Worm (Caenorhabditis elegans) whole organism, late embryonic: ENCODE measurements around the gene eor-1.

ENCODE experiments used
- K02D7.2 ChIP-seq: sonication (generic microtip); optimal IDR thresholded peaks from 2 replicates; lab custom pipeline; 2017; ENCODE audit warnings: mild to moderate bottlenecking, missing genetic modification characterization, missing compliant biosample characterization
- ahr-1 ChIP-seq: sonication (generic microtip); optimal IDR thresholded peaks from 2 replicates; lab custom pipeline; 2016; ENCODE audit warnings: missing genetic modification characterization, missing compliant biosample characterization
- ceh-18 ChIP-seq: sonication (generic microtip); optimal IDR thresholded peaks from 2 replicates; lab custom pipeline; 2016; ENCODE audit warnings: missing genetic modification characterization, missing compliant biosample characterization
- ceh-22 ChIP-seq: sonication (generic microtip); optimal IDR thresholded peaks from 2 replicates; lab custom pipeline; 2017; ENCODE audit warnings: missing biosample characterization, missing genetic modification characterization
- lin-11 ChIP-seq: fragments of 200-800 bp; sonication (Bioruptor generic); optimal IDR thresholded peaks from 2 replicates; lab custom pipeline; 2018; ENCODE audit warnings: mild to moderate bottlenecking, missing genetic modification characterization, missing compliant biosample characterization
- pax-1 ChIP-seq: fragments of 150-350 bp; optimal IDR thresholded peaks from 2 replicates; lab custom pipeline; 2014; ENCODE audit warnings: missing biosample characterization, missing genetic modification characterization
- pqm-1 ChIP-seq: sonication (generic microtip); optimal IDR thresholded peaks from 2 replicates; lab custom pipeline; 2016; ENCODE audit warnings: missing genetic modification characterization, missing compliant biosample characterization
- syd-9 ChIP-seq: sonication (generic microtip); optimal IDR thresholded peaks from 2 replicates; lab custom pipeline; 2016; ENCODE audit warnings: mild to moderate bottlenecking, missing genetic modification characterization, moderate library complexity, missing compliant biosample characterization
- tbx-2 ChIP-seq: sonication (generic microtip); optimal IDR thresholded peaks from 2 replicates; lab custom pipeline; 2016; ENCODE audit warnings: missing genetic modification characterization, missing compliant biosample characterization
- unc-3 ChIP-seq, 2 experiments: fragments of 200-800 bp in 1 of 2; sonication (Bioruptor generic) in 1 of 2; sonication (generic microtip) in 1 of 2; conservative IDR thresholded peaks in 1 of 2; optimal IDR thresholded peaks in 1 of 2; 2 replicates each; pipeline versions ENCODE4 v1.3.6 to Lab custom; 2016 to 2022; ENCODE audit warnings: missing compliant biosample characterization in 2 of 2, missing genetic modification characterization in 2 of 2, missing genetic modification reagents in 1 of 2
- unc-86 ChIP-seq: sonication (generic microtip); optimal IDR thresholded peaks from 2 replicates; lab custom pipeline; 2016; ENCODE audit warnings: missing genetic modification characterization, missing compliant biosample characterization

DNA sequence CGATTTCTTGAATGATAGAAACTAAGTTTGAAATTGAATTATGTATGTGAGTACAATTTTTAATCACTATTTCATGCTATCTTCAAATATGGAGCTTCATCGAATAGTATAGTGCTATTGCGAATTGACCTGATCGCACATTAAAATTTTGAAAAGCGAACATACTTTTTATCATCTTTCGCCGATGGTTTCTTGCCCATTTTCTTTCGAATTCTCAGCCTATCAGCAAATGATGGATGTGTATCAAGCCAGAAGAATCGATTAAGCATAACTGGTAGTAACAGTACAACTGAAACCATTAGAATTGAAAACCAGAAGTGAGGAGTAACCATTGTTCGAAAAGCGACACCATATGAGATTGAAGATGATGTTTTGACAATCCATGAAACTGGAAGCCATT, 30.7 kb upstream of the eor-1 start:
- no peak for TF ChIP-seq pqm-1
- TF ChIP-seq lin-11 (tag; lab: Kevin White, UChicago): no peak
- no peak for TF ChIP-seq ceh-22
- no peak for TF ChIP-seq unc-86 (tag; lab: Kevin White, UChicago)
- no peak for TF ChIP-seq ahr-1 (tag; lab: Kevin White, UChicago)
- TF ChIP-seq K02D7.2 (tag; lab: Kevin White, UChicago): no peak
- TF ChIP-seq syd-9 (tag; lab: Kevin White, UChicago): no peak
- no peak for TF ChIP-seq pax-1
- TF ChIP-seq tbx-2: no peak
- TF ChIP-seq unc-3 (GFP tag; conservative IDR thresholded peaks at IDR 0.05; lab: Robert Waterston, UW): no peak
- no peak for TF ChIP-seq unc-3 (tag; optimal IDR thresholded peaks at IDR 0.05; lab: Kevin White, UChicago)
- no peak for TF ChIP-seq ceh-18 (tag; lab: Kevin White, UChicago)
